Worm (Caenorhabditis elegans) whole organism, young adult: Measurements from ENCODE around the gene Y45G5AM.4.

Experiments used
- D2030.7 ChIP-seq: fragments of 200-800 bp; sonication (Bioruptor generic); IDR thresholded peaks from 2 replicates; pipeline ENCODE4 v1.3.6; 2022; ENCODE audit warnings: missing genetic modification reagents, missing genetic modification characterization, missing compliant biosample characterization
- F39B2.1 ChIP-seq: fragments of 200-800 bp; sonication (Bioruptor generic); IDR thresholded peaks from 2 replicates; pipeline ENCODE4 v1.3.6; 2022; ENCODE audit warnings: missing genetic modification reagents, missing genetic modification characterization, missing compliant biosample characterization
- F49E8.2 ChIP-seq: sonication (generic microtip); optimal IDR thresholded peaks from 3 replicates; lab custom pipeline; 2017; ENCODE audit warnings: missing genetic modification characterization, mild to moderate bottlenecking, missing compliant biosample characterization, antibody characterized with exemption, moderate library complexity; ENCODE audit not compliant: insufficient read depth
- F55B11.4 ChIP-seq: sonication (generic microtip); optimal IDR thresholded peaks from 2 replicates; lab custom pipeline; 2016; ENCODE audit warnings: missing compliant biosample characterization, missing genetic modification characterization, borderline replicate concordance; ENCODE audit not compliant: insufficient read depth
- F57A8.1 ChIP-seq: fragments of 200-800 bp; sonication (Bioruptor generic); optimal IDR thresholded peaks from 2 replicates; lab custom pipeline; 2018; ENCODE audit warnings: mild to moderate bottlenecking, missing genetic modification characterization, moderate library complexity, missing compliant biosample characterization
- F57C9.4 ChIP-seq: sonication (generic microtip); optimal IDR thresholded peaks from 2 replicates; lab custom pipeline; 2017; ENCODE audit warnings: mild to moderate bottlenecking, missing genetic modification characterization, missing compliant biosample characterization
- K11D2.4 ChIP-seq: fragments of 200-800 bp; sonication (Bioruptor generic); IDR thresholded peaks from 2 replicates; pipeline ENCODE4 v1.3.6; 2022; ENCODE audit warnings: missing genetic modification reagents, missing genetic modification characterization, missing compliant biosample characterization
- T07F8.4 ChIP-seq: sonication (generic microtip); optimal IDR thresholded peaks from 2 replicates; lab custom pipeline; 2016; ENCODE audit warnings: mild to moderate bottlenecking, missing genetic modification characterization, moderate library complexity, missing compliant biosample characterization
- T26A5.8 ChIP-seq: sonication (generic microtip); optimal IDR thresholded peaks from 2 replicates; lab custom pipeline; 2016; ENCODE audit warnings: missing genetic modification characterization, missing compliant biosample characterization
- Y53G8AR.9 ChIP-seq: fragments of 200-800 bp; sonication (Bioruptor generic); conservative IDR thresholded peaks from 2 replicates; pipeline ENCODE4 v1.3.6; 2022; ENCODE audit warnings: missing genetic modification reagents, missing genetic modification characterization, missing compliant biosample characterization
- Y67H2A.10 ChIP-seq: fragments of 200-800 bp; sonication (Bioruptor generic); conservative IDR thresholded peaks from 2 replicates; pipeline ENCODE4 v1.3.6; 2022; ENCODE audit warnings: missing genetic modification reagents, missing genetic modification characterization, missing compliant biosample characterization
- akir-1 ChIP-seq: fragments of 200-800 bp; sonication (Bioruptor generic); optimal IDR thresholded peaks from 2 replicates; lab custom pipeline; 2018; ENCODE audit warnings: mild to moderate bottlenecking, missing genetic modification characterization, moderate library complexity, missing compliant biosample characterization
- aptf-2 ChIP-seq: fragments of 200-800 bp; sonication (Bioruptor generic); conservative IDR thresholded peaks from 2 replicates; pipeline ENCODE4 v1.3.6; 2022; ENCODE audit warnings: missing genetic modification reagents, missing genetic modification characterization, missing compliant biosample characterization
- atf-7 ChIP-seq: sonication (generic microtip); optimal IDR thresholded peaks from 2 replicates; lab custom pipeline; 2017; ENCODE audit warnings: mild to moderate bottlenecking, missing genetic modification characterization, missing compliant biosample characterization
- athp-1 ChIP-seq: sonication (generic microtip); optimal IDR thresholded peaks from 2 replicates; lab custom pipeline; 2017; ENCODE audit warnings: mild to moderate bottlenecking, missing genetic modification characterization, missing compliant biosample characterization
- attf-3 ChIP-seq: fragments of 200-800 bp; sonication (Bioruptor generic); conservative IDR thresholded peaks from 2 replicates; pipeline ENCODE4 v1.3.6; 2022; ENCODE audit warnings: missing genetic modification reagents, missing genetic modification characterization, missing compliant biosample characterization
- bed-1 ChIP-seq: fragments of 200-800 bp; sonication (Bioruptor generic); IDR thresholded peaks from 2 replicates; pipeline ENCODE4 v1.3.6; 2022; ENCODE audit warnings: missing genetic modification reagents, missing genetic modification characterization, missing compliant biosample characterization
- ccch-3 ChIP-seq: fragments of 200-800 bp; sonication (Bioruptor generic); optimal IDR thresholded peaks from 2 replicates; lab custom pipeline; 2018; ENCODE audit warnings: mild to moderate bottlenecking, missing genetic modification characterization, missing compliant biosample characterization
- ceh-27 ChIP-seq: fragments of 200-800 bp; sonication (Bioruptor generic); optimal IDR thresholded peaks from 2 replicates; lab custom pipeline; 2018; ENCODE audit warnings: mild to moderate bottlenecking, missing genetic modification characterization, moderate library complexity, missing compliant biosample characterization
- ceh-91 ChIP-seq: fragments of 200-800 bp; sonication (Bioruptor generic); IDR thresholded peaks from 2 replicates; pipeline ENCODE4 v1.3.6; 2022; ENCODE audit warnings: missing genetic modification reagents, missing genetic modification characterization, missing compliant biosample characterization
- die-1 ChIP-seq: sonication (generic microtip); optimal IDR thresholded peaks from 2 replicates; lab custom pipeline; 2016; ENCODE audit warnings: missing genotype, mild to moderate bottlenecking, missing genetic modification characterization, missing compliant biosample characterization
- dpff-1 ChIP-seq: sonication (generic microtip); optimal IDR thresholded peaks from 2 replicates; lab custom pipeline; 2017; ENCODE audit warnings: mild to moderate bottlenecking, missing genetic modification characterization, missing compliant biosample characterization
- egl-18 ChIP-seq: fragments of 200-800 bp; sonication (Bioruptor generic); IDR thresholded peaks from 2 replicates; pipeline ENCODE4 v1.3.6; 2022; ENCODE audit warnings: missing genetic modification reagents, missing genetic modification characterization, missing compliant biosample characterization
- ets-4 ChIP-seq: fragments of 200-800 bp; sonication (Bioruptor generic); optimal IDR thresholded peaks from 2 replicates; lab custom pipeline; 2018; ENCODE audit warnings: mild to moderate bottlenecking, missing genetic modification characterization, missing compliant biosample characterization
- hrde-1 ChIP-seq: sonication (generic microtip); optimal IDR thresholded peaks from 2 replicates; lab custom pipeline; 2016; ENCODE audit warnings: missing genetic modification characterization, mild to moderate bottlenecking, missing compliant biosample characterization, moderate library complexity, missing genotype, missing genetic modification reagents, borderline replicate concordance
- lag-1 ChIP-seq: fragments of 200-800 bp; sonication (Bioruptor generic); IDR thresholded peaks from 2 replicates; pipeline ENCODE4 v1.3.6; 2022; ENCODE audit warnings: missing genetic modification reagents, missing genetic modification characterization, missing compliant biosample characterization
- let-607 ChIP-seq, 2 experiments: fragments of 200-800 bp in 1 of 2; sonication (Bioruptor generic) in 1 of 2; sonication (generic microtip) in 1 of 2; optimal IDR thresholded peaks; 2 replicates each; lab custom pipeline; 2016 to 2018; ENCODE audit warnings: mild to moderate bottlenecking in 2 of 2, missing compliant biosample characterization in 2 of 2, missing genetic modification characterization in 2 of 2, moderate library complexity in 2 of 2, missing genotype in 1 of 2
- lin-35 ChIP-seq, 3 experiments: fragments of 150-350 bp in 2 of 3; sonication (generic microtip) in 1 of 3; optimal IDR thresholded peaks; 2 replicates each; lab custom pipeline; 2014 to 2018; ENCODE audit warnings: missing biosample characterization in 3 of 3, missing genetic modification characterization in 3 of 3, missing genetic modification reagents in 3 of 3
- lin-40 ChIP-seq: sonication (generic microtip); optimal IDR thresholded peaks from 2 replicates; lab custom pipeline; 2016; ENCODE audit warnings: missing genetic modification characterization, mild to moderate bottlenecking, missing compliant biosample characterization, missing genotype, missing genetic modification reagents
- lir-1 ChIP-seq: fragments of 200-800 bp; sonication (Bioruptor generic); conservative IDR thresholded peaks from 2 replicates; pipeline ENCODE4 v1.3.6; 2022; ENCODE audit warnings: missing genetic modification reagents, missing genetic modification characterization, missing compliant biosample characterization
- lsl-1 ChIP-seq: fragments of 200-800 bp; sonication (Bioruptor generic); optimal IDR thresholded peaks from 2 replicates; lab custom pipeline; 2018; ENCODE audit warnings: mild to moderate bottlenecking, missing genetic modification characterization, moderate library complexity, missing compliant biosample characterization
- madf-3 ChIP-seq: fragments of 200-800 bp; sonication (Bioruptor generic); IDR thresholded peaks from 2 replicates; pipeline ENCODE4 v1.3.6; 2022; ENCODE audit warnings: missing genetic modification reagents, missing genetic modification characterization, missing compliant biosample characterization
- madf-6 ChIP-seq: fragments of 200-800 bp; sonication (Bioruptor generic); IDR thresholded peaks from 2 replicates; pipeline ENCODE4 v1.3.6; 2022; ENCODE audit warnings: missing genetic modification reagents, missing genetic modification characterization, missing compliant biosample characterization
- nhr-120 ChIP-seq: fragments of 200-800 bp; sonication (Bioruptor generic); IDR thresholded peaks from 2 replicates; pipeline ENCODE4 v1.3.6; 2022; ENCODE audit warnings: missing genetic modification characterization, missing compliant biosample characterization
- nhr-179 ChIP-seq: sonication (generic microtip); optimal IDR thresholded peaks from 2 replicates; lab custom pipeline; 2016; ENCODE audit warnings: mild to moderate bottlenecking, missing genetic modification characterization, missing compliant biosample characterization
- pbrm-1 ChIP-seq: fragments of 200-800 bp; sonication (Bioruptor generic); IDR thresholded peaks from 2 replicates; pipeline ENCODE4 v1.3.6; 2022; ENCODE audit warnings: missing genetic modification reagents, missing genetic modification characterization, missing compliant biosample characterization
- pha-4 ChIP-seq: fragments of 150-350 bp; sonication (generic microtip); optimal IDR thresholded peaks from 2 replicates; lab custom pipeline; 2014; ENCODE audit warnings: missing biosample characterization, missing genetic modification reagents, missing genetic modification characterization
- repo-1 ChIP-seq: sonication (generic microtip); optimal IDR thresholded peaks from 2 replicates; lab custom pipeline; 2017; ENCODE audit warnings: mild to moderate bottlenecking, missing genetic modification characterization, missing compliant biosample characterization
- rpc-1 ChIP-seq, 2 experiments: fragments of 150-350 bp in 1 of 2; sonication (generic microtip) in 1 of 2; optimal IDR thresholded peaks; 2 replicates each; lab custom pipeline; 2014 to 2018; ENCODE audit warnings: missing biosample characterization in 1 of 2, missing genetic modification characterization in 1 of 2, missing genetic modification reagents in 1 of 2, missing genotype in 1 of 2
- somi-1 ChIP-seq: fragments of 200-800 bp; sonication (Bioruptor generic); optimal IDR thresholded peaks from 2 replicates; lab custom pipeline; 2018; ENCODE audit warnings: mild to moderate bottlenecking, missing genetic modification characterization, missing compliant biosample characterization
- tlf-1 ChIP-seq: fragments of 200-800 bp; sonication (Bioruptor generic); optimal IDR thresholded peaks from 2 replicates; lab custom pipeline; 2018; ENCODE audit warnings: mild to moderate bottlenecking, missing genetic modification characterization, missing compliant biosample characterization
- unc-130 ChIP-seq: sonication (generic microtip); optimal IDR thresholded peaks from 2 replicates; lab custom pipeline; 2016; ENCODE audit warnings: missing genetic modification reagents, missing genetic modification characterization, missing compliant biosample characterization
- ztf-18 ChIP-seq: sonication (generic microtip); optimal IDR thresholded peaks from 2 replicates; lab custom pipeline; 2016; ENCODE audit warnings: missing genotype, mild to moderate bottlenecking, missing genetic modification characterization, missing compliant biosample characterization
- ztf-25 ChIP-seq: fragments of 200-800 bp; sonication (Bioruptor generic); IDR thresholded peaks from 2 replicates; pipeline ENCODE4 v1.3.6; 2022; ENCODE audit warnings: missing genetic modification reagents, missing genetic modification characterization, missing compliant biosample characterization
- ztf-28 ChIP-seq: fragments of 200-800 bp; sonication (Bioruptor generic); IDR thresholded peaks from 2 replicates; pipeline ENCODE4 v1.3.6; 2022; ENCODE audit warnings: missing genetic modification reagents, missing genetic modification characterization, missing compliant biosample characterization

Y45G5AM.4 gene

ce11 chrV:4169658-4170057 lies 6.6 kb downstream of the Y45G5AM.4 start (continued):
- TF ChIP-seq F49E8.2 (tag; lab: Kevin White, UChicago), result peak; percentile 18
- no peak for TF ChIP-seq aptf-2
- no peak for TF ChIP-seq lin-35 (GFP tag; optimal IDR thresholded peaks at IDR 0.05; lab: Kevin White, UChicago)
- TF ChIP-seq lin-40 (tag; lab: Kevin White, UChicago), result no peak
- TF ChIP-seq attf-3, result no peak
- peak; percentile 49 for TF ChIP-seq D2030.7 (GFP tag; lab: Robert Waterston, UW)
- TF ChIP-seq repo-1 (tag; lab: Kevin White, UChicago), result no peak
- TF ChIP-seq akir-1 (GFP tag; lab: Kevin White, UChicago), result no peak
- TF ChIP-seq athp-1 (tag; lab: Kevin White, UChicago), result no peak
- 0 out of 2 replicates have a peak, but pooled peaks have one; percentile 21 for TF ChIP-seq ceh-91
- no peak for TF ChIP-seq nhr-179 (tag; lab: Kevin White, UChicago)
- no peak for TF ChIP-seq ccch-3 (GFP tag; lab: Kevin White, UChicago)
- no peak for TF ChIP-seq let-607 (tag; optimal IDR thresholded peaks at IDR 0.05; lab: Kevin White, UChicago)
- TF ChIP-seq lag-1, result no peak
- no peak for TF ChIP-seq T07F8.4 (tag; lab: Kevin White, UChicago)
- no peak for TF ChIP-seq ztf-25

- TF ChIP-seq lsl-1 (GFP tag; lab: Kevin White, UChicago) (no peak), F57A8.1 (GFP tag; lab: Kevin White, UChicago) (no peak), ceh-91 (no peak), dpff-1 (tag; lab: Kevin White, UChicago) (no peak), atf-7 (tag; lab: Kevin White, UChicago) (no peak), F39B2.1 (no peak), ceh-27 (GFP tag; lab: Kevin White, UChicago) (no peak)
These were observed 7.1 kb downstream of the Y45G5AM.4 start, which contains the start of gene Y45G5AM.7 for ce11 chrV:4170138-4170537. Gene Y45G5AM.7 (minus strand): TSS chrV:4170238.

- TF ChIP-seq ztf-18 (tag; lab: Kevin White, UChicago), result no peak
- TF ChIP-seq madf-6 (GFP tag; lab: Robert Waterston, UW), result peak; percentile 99
- peak; percentile 84 for TF ChIP-seq unc-130 (GFP tag; lab: Kevin White, UChicago)
- no peak for TF ChIP-seq atf-7 (tag; lab: Kevin White, UChicago)
- no peak for TF ChIP-seq egl-18 (GFP tag; lab: Robert Waterston, UW)
- TF ChIP-seq K11D2.4 (GFP tag; lab: Robert Waterston, UW), result no peak
- TF ChIP-seq rpc-1 (optimal IDR thresholded peaks at IDR 0.05; lab: Kevin White, UChicago), result no peak
- TF ChIP-seq rpc-1 (tag; optimal IDR thresholded peaks at IDR 0.05; lab: Kevin White, UChicago), result no peak
- TF ChIP-seq T26A5.8, result no peak
- no peak for TF ChIP-seq somi-1 (GFP tag; lab: Kevin White, UChicago)
- no peak for TF ChIP-seq Y67H2A.10
- 0 out of 2 replicates have a peak, but pooled peaks have one; percentile 70 for TF ChIP-seq madf-3 (GFP tag; lab: Robert Waterston, UW)
- no peak for TF ChIP-seq repo-1 (tag; lab: Kevin White, UChicago)
- peak; percentile 24; the same call in 1 of the 2 replicates for TF ChIP-seq lir-1
- no peak for TF ChIP-seq bed-1 (GFP tag; lab: Robert Waterston, UW)
- TF ChIP-seq D2030.7 (GFP tag; lab: Robert Waterston, UW), result peak; percentile 95
- no peak for TF ChIP-seq T07F8.4 (tag; lab: Kevin White, UChicago)
- peak; percentile 75 for TF ChIP-seq tlf-1 (GFP tag; lab: Kevin White, UChicago)
- TF ChIP-seq ztf-28, result peak; percentile 68; the same call in 1 of the 2 replicates
- TF ChIP-seq F55B11.4, result no peak
- no peak for TF ChIP-seq die-1 (tag; lab: Kevin White, UChicago)
- TF ChIP-seq hrde-1 (tag; lab: Kevin White, UChicago), result peak; percentile 22
- peak; percentile 61 for TF ChIP-seq pbrm-1 (GFP tag; lab: Robert Waterston, UW)
- no peak for TF ChIP-seq F57C9.4 (tag; lab: Kevin White, UChicago)
- no peak for TF ChIP-seq ets-4 (GFP tag; lab: Kevin White, UChicago)
- no peak for TF ChIP-seq pha-4 (tag; lab: Kevin White, UChicago)
- TF ChIP-seq Y53G8AR.9, result peak; percentile 79
- TF ChIP-seq nhr-120 (GFP tag; lab: Robert Waterston, UW), result no peak
These were observed 12.6 kb downstream of the Y45G5AM.4 start, which contains the start of the genes coh-4 and pid-5 for ce11 chrV:4175624-4176023. Gene coh-4 (minus strand): TSS chrV:4175640. Gene pid-5 (plus strand): TSS chrV:4175882.
